Fruit fly (Drosophila melanogaster) Kc167 (cell line): Measurements from ENCODE around the gene hid.

ENCODE experiments used
- Myc ChIP-seq: fragments of >200 bp; optimal IDR thresholded peaks from 2 replicates; lab custom pipeline; 2017; ENCODE audit warnings: missing external identifiers
- Sin3A ChIP-seq: fragments of >200 bp; optimal IDR thresholded peaks from 2 replicates; lab custom pipeline; 2018; ENCODE audit warnings: missing external identifiers
- h ChIP-seq: fragments of >200 bp; optimal IDR thresholded peaks from 3 replicates; lab custom pipeline; 2018; ENCODE audit warnings: missing external identifiers
- ttk ChIP-seq: sonication (Bioruptor generic); optimal IDR thresholded peaks from 2 replicates; lab custom pipeline; 2017; ENCODE audit warnings: missing external identifiers

DNA sequence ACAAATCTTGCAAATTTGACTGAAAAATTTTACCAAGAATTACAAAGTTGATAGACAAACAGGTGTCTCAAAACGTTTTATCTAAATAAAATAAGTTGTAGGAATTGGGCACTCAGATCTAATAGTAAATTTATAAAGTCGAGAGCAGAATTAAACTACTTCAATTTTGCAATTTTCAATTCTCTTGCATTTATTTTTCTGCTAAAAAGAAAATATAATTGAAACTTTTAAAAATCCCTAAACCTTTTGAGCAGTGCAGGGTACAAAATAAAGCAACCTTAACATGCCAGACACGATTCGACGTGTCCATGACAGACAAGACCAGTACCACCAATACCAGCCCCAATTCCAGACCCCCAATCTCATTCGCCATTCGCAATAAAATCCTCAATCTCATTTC lies 8.2 kb upstream of the hid start:
- TF ChIP-seq ttk (lab: Kevin White, UChicago) (no peak), Sin3A (no peak), Myc (lab: Kevin White, UChicago) (no peak), h (lab: Kevin White, UChicago) (no peak)
